Worm (Caenorhabditis elegans): ENCODE measurements around the gene F33E11.3.

ce11 chrV:281616-282015, 22.9 kb downstream of the F33E11.3 start, which contains the start of gene npr-5:
- TF ChIP-seq ahr-1 (tag; optimal IDR thresholded peaks at IDR 0.05): no peak
- no peak for TF ChIP-seq ceh-24 (tag; optimal IDR thresholded peaks at IDR 0.05)
- TF ChIP-seq nhr-11 (tag; optimal IDR thresholded peaks at IDR 0.05): no peak
- TF ChIP-seq ceh-45 (GFP tag; IDR thresholded peaks at IDR 0.05): no peak
- TF ChIP-seq elt-4 (tag; optimal IDR thresholded peaks at IDR 0.05): no peak
- no peak for TF ChIP-seq mec-3 (tag; optimal IDR thresholded peaks at IDR 0.05; ENCODE audit: borderline replicate concordance)
- no peak for TF ChIP-seq Y22D7AL.16 (tag; optimal IDR thresholded peaks at IDR 0.05)
- no peak for TF ChIP-seq fax-1 (tag; optimal IDR thresholded peaks at IDR 0.05)
- TF ChIP-seq ztf-16 (tag; optimal IDR thresholded peaks at IDR 0.05): no peak
- TF ChIP-seq fkh-10 (GFP tag; optimal IDR thresholded peaks at IDR 0.05): no peak
- TF ChIP-seq K09A11.1 (tag; optimal IDR thresholded peaks at IDR 0.05; ENCODE audit: insufficient read depth): no peak
